Worm (Caenorhabditis elegans) whole organism, young adult: ENCODE data around the gene cyp-33C3.

Experiments used
- B0035.1 ChIP-seq: sonication (generic microtip); optimal IDR thresholded peaks from 2 replicates; lab custom pipeline; 2016; ENCODE audit warnings: missing genetic modification characterization, mild to moderate bottlenecking, missing compliant biosample characterization, missing genotype, missing genetic modification reagents
- B0261.1 ChIP-seq: sonication (generic microtip); optimal IDR thresholded peaks from 2 replicates; lab custom pipeline; 2016; ENCODE audit warnings: mild to moderate bottlenecking, missing genetic modification characterization, moderate library complexity, missing compliant biosample characterization
- C17E4.6 ChIP-seq: fragments of 200-800 bp; sonication (Bioruptor generic); IDR thresholded peaks from 2 replicates; pipeline ENCODE4 v1.3.6; 2022; ENCODE audit warnings: missing genetic modification reagents, missing genetic modification characterization, missing compliant biosample characterization
- F23B12.7 ChIP-seq: sonication (generic microtip); optimal IDR thresholded peaks from 2 replicates; lab custom pipeline; 2017; ENCODE audit warnings: missing genetic modification characterization, mild to moderate bottlenecking, missing compliant biosample characterization, antibody characterized with exemption, moderate library complexity; ENCODE audit not compliant: insufficient read depth
- F37B4.10 ChIP-seq: fragments of 200-800 bp; sonication (Bioruptor generic); IDR thresholded peaks from 2 replicates; pipeline ENCODE4 v1.3.6; 2022; ENCODE audit warnings: missing genetic modification characterization, missing compliant biosample characterization
- F52B5.7 ChIP-seq: sonication (generic microtip); optimal IDR thresholded peaks from 2 replicates; lab custom pipeline; 2016; ENCODE audit warnings: mild to moderate bottlenecking, missing genetic modification characterization, missing compliant biosample characterization
- K12H6.12 ChIP-seq: fragments of 200-800 bp; sonication (Bioruptor generic); optimal IDR thresholded peaks from 2 replicates; lab custom pipeline; 2018; ENCODE audit warnings: mild to moderate bottlenecking, missing genetic modification characterization, missing compliant biosample characterization
- T07F8.4 ChIP-seq: sonication (generic microtip); optimal IDR thresholded peaks from 2 replicates; lab custom pipeline; 2016; ENCODE audit warnings: mild to moderate bottlenecking, missing genetic modification characterization, moderate library complexity, missing compliant biosample characterization
- Y53F4B.3 ChIP-seq: fragments of 200-800 bp; sonication (Bioruptor generic); IDR thresholded peaks from 2 replicates; pipeline ENCODE4 v1.3.6; 2022; ENCODE audit warnings: missing genetic modification reagents, missing genetic modification characterization, missing compliant biosample characterization
- Y67H2A.10 ChIP-seq: fragments of 200-800 bp; sonication (Bioruptor generic); conservative IDR thresholded peaks from 2 replicates; pipeline ENCODE4 v1.3.6; 2022; ENCODE audit warnings: missing genetic modification reagents, missing genetic modification characterization, missing compliant biosample characterization
- Y79H2A.3 ChIP-seq: fragments of 200-800 bp; sonication (Bioruptor generic); conservative IDR thresholded peaks from 2 replicates; pipeline ENCODE4 v1.3.6; 2022; ENCODE audit warnings: missing genetic modification reagents, missing genetic modification characterization, missing compliant biosample characterization
- attf-5 ChIP-seq: fragments of 200-800 bp; sonication (Bioruptor generic); optimal IDR thresholded peaks from 2 replicates; lab custom pipeline; 2018; ENCODE audit warnings: mild to moderate bottlenecking, missing genetic modification characterization, missing compliant biosample characterization
- bed-1 ChIP-seq: fragments of 200-800 bp; sonication (Bioruptor generic); IDR thresholded peaks from 2 replicates; pipeline ENCODE4 v1.3.6; 2022; ENCODE audit warnings: missing genetic modification reagents, missing genetic modification characterization, missing compliant biosample characterization
- cebp-1 ChIP-seq, 2 experiments: fragments of 200-800 bp in 1 of 2; sonication (Bioruptor generic) in 1 of 2; sonication (generic microtip) in 1 of 2; IDR thresholded peaks in 1 of 2; optimal IDR thresholded peaks in 1 of 2; 2 replicates each; pipeline versions ENCODE4 v1.3.6 to Lab custom; 2017 to 2022; ENCODE audit warnings: missing compliant biosample characterization in 2 of 2, missing genetic modification characterization in 2 of 2, mild to moderate bottlenecking in 1 of 2, missing genetic modification reagents in 1 of 2, moderate library complexity in 1 of 2
- ceh-100 ChIP-seq: fragments of 200-800 bp; sonication (Bioruptor generic); IDR thresholded peaks from 2 replicates; pipeline ENCODE4 v1.3.6; 2022; ENCODE audit warnings: missing genetic modification reagents, missing genetic modification characterization, missing compliant biosample characterization
- ceh-27 ChIP-seq: fragments of 200-800 bp; sonication (Bioruptor generic); optimal IDR thresholded peaks from 2 replicates; lab custom pipeline; 2018; ENCODE audit warnings: mild to moderate bottlenecking, missing genetic modification characterization, moderate library complexity, missing compliant biosample characterization
- efl-1 ChIP-seq: fragments of 150-350 bp; optimal IDR thresholded peaks from 2 replicates; lab custom pipeline; 2014; ENCODE audit warnings: missing biosample characterization, missing genetic modification reagents, missing genetic modification characterization
- egl-44 ChIP-seq: fragments of 200-800 bp; sonication (Bioruptor generic); IDR thresholded peaks from 2 replicates; pipeline ENCODE4 v1.3.6; 2022; ENCODE audit warnings: missing genetic modification reagents, missing genetic modification characterization, missing compliant biosample characterization
- egrh-3 ChIP-seq: fragments of 200-800 bp; sonication (Bioruptor generic); IDR thresholded peaks from 2 replicates; pipeline ENCODE4 v1.3.6; 2022; ENCODE audit warnings: missing genetic modification reagents, missing genetic modification characterization, missing compliant biosample characterization
- hmg-1.2 ChIP-seq: fragments of 200-800 bp; sonication (Bioruptor generic); IDR thresholded peaks from 2 replicates; pipeline ENCODE4 v1.3.6; 2022; ENCODE audit warnings: missing genetic modification reagents, missing genetic modification characterization, missing compliant biosample characterization
- hmg-20 ChIP-seq: fragments of 200-800 bp; sonication (Bioruptor generic); IDR thresholded peaks from 2 replicates; pipeline ENCODE4 v1.3.6; 2022; ENCODE audit warnings: missing genetic modification reagents, missing genetic modification characterization, missing compliant biosample characterization
- hsf-1 ChIP-seq: fragments of 200-800 bp; sonication (Bioruptor generic); IDR thresholded peaks from 2 replicates; pipeline ENCODE4 v1.3.6; 2022; ENCODE audit warnings: missing genetic modification reagents, missing genetic modification characterization, missing compliant biosample characterization
- let-526 ChIP-seq: fragments of 200-800 bp; sonication (Bioruptor generic); IDR thresholded peaks from 2 replicates; pipeline ENCODE4 v1.3.6; 2022; ENCODE audit warnings: missing genetic modification reagents, missing genetic modification characterization, missing compliant biosample characterization
- lir-1 ChIP-seq: fragments of 200-800 bp; sonication (Bioruptor generic); conservative IDR thresholded peaks from 2 replicates; pipeline ENCODE4 v1.3.6; 2022; ENCODE audit warnings: missing genetic modification reagents, missing genetic modification characterization, missing compliant biosample characterization
- madf-8 ChIP-seq: fragments of 200-800 bp; sonication (Bioruptor generic); conservative IDR thresholded peaks from 2 replicates; pipeline ENCODE4 v1.3.6; 2022; ENCODE audit warnings: missing genetic modification reagents, missing genetic modification characterization, missing compliant biosample characterization
- mcd-1 ChIP-seq: fragments of 200-800 bp; sonication (Bioruptor generic); IDR thresholded peaks from 2 replicates; pipeline ENCODE4 v1.3.6; 2022; ENCODE audit warnings: missing genetic modification reagents, missing genetic modification characterization, missing compliant biosample characterization
- mel-28 ChIP-seq: sonication (generic microtip); optimal IDR thresholded peaks from 2 replicates; lab custom pipeline; 2016; ENCODE audit warnings: borderline replicate concordance, mild to moderate bottlenecking, missing genetic modification characterization, missing compliant biosample characterization
- nhr-179 ChIP-seq: sonication (generic microtip); optimal IDR thresholded peaks from 2 replicates; lab custom pipeline; 2016; ENCODE audit warnings: mild to moderate bottlenecking, missing genetic modification characterization, missing compliant biosample characterization
- nhr-80 ChIP-seq: sonication (generic microtip); optimal IDR thresholded peaks from 2 replicates; lab custom pipeline; 2016; ENCODE audit warnings: missing genetic modification characterization, missing compliant biosample characterization
- rec-8 ChIP-seq, 2 experiments: sonication (generic microtip); optimal IDR thresholded peaks; 2 replicates each; lab custom pipeline; 2016; ENCODE audit warnings: mild to moderate bottlenecking in 2 of 2, missing genetic modification characterization in 2 of 2, missing genetic modification reagents in 2 of 2, missing genotype in 2 of 2, missing biosample characterization in 1 of 2, missing compliant biosample characterization in 1 of 2, moderate library complexity in 1 of 2
- rpc-1 ChIP-seq, 2 experiments: fragments of 150-350 bp in 1 of 2; sonication (generic microtip) in 1 of 2; optimal IDR thresholded peaks; 2 replicates each; lab custom pipeline; 2014 to 2018; ENCODE audit warnings: missing biosample characterization in 1 of 2, missing genetic modification characterization in 1 of 2, missing genetic modification reagents in 1 of 2, missing genotype in 1 of 2
- tlf-1 ChIP-seq: fragments of 200-800 bp; sonication (Bioruptor generic); optimal IDR thresholded peaks from 2 replicates; lab custom pipeline; 2018; ENCODE audit warnings: mild to moderate bottlenecking, missing genetic modification characterization, missing compliant biosample characterization
- unc-130 ChIP-seq: sonication (generic microtip); optimal IDR thresholded peaks from 2 replicates; lab custom pipeline; 2016; ENCODE audit warnings: missing genetic modification reagents, missing genetic modification characterization, missing compliant biosample characterization
- ztf-18 ChIP-seq: sonication (generic microtip); optimal IDR thresholded peaks from 2 replicates; lab custom pipeline; 2016; ENCODE audit warnings: missing genotype, mild to moderate bottlenecking, missing genetic modification characterization, missing compliant biosample characterization
- ztf-25 ChIP-seq: fragments of 200-800 bp; sonication (Bioruptor generic); IDR thresholded peaks from 2 replicates; pipeline ENCODE4 v1.3.6; 2022; ENCODE audit warnings: missing genetic modification reagents, missing genetic modification characterization, missing compliant biosample characterization
- ztf-3 ChIP-seq: fragments of 200-800 bp; sonication (Bioruptor generic); optimal IDR thresholded peaks from 2 replicates; lab custom pipeline; 2018; ENCODE audit warnings: mild to moderate bottlenecking, missing genetic modification characterization, missing compliant biosample characterization
- ztf-6 ChIP-seq: fragments of 200-800 bp; sonication (Bioruptor generic); IDR thresholded peaks from 2 replicates; pipeline ENCODE4 v1.3.6; 2022; ENCODE audit warnings: missing genetic modification reagents, missing genetic modification characterization, missing compliant biosample characterization

Gene cyp-33C3

DNA sequence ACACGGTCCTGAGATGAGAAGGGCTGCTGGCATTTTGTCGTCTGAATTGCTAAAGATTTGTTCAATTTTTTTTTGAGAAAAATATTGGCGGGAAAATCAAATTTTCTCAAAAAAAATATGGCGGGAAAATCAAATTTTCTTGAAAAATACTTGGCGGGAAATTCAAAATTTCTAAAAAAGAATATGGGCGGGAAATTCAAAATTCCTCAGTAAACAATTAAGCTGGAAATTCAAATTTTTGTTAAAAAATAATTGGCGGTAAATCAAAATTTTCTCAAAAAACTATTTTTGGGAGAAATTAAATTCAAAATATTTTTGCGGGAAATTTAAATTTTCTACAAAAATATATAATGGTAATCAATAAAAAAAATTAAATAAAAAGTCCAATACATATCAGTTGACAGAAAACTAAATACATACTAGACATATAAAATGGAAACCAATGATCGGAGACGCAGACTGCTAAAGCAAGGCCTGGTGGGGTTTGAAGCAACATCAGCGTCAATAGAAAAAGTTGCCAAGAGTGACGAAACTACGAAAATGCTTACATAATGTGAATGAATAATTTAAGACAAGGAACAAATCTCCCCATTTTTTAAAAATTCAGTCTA is 28.0 kb upstream of the cyp-33C3 start, which contains the start of gene nhr-184:
Gene nhr-184, minus strand, starts transcription at position 51 of the 611 bp plus-strand sequence.
- peak; percentile 36; the same call in 1 of the 2 replicates for TF ChIP-seq hmg-1.2 (GFP tag; lab: Robert Waterston, UW)
- no peak for TF ChIP-seq ztf-3 (GFP tag; lab: Kevin White, UChicago)
- no peak for TF ChIP-seq cebp-1 (GFP tag; IDR thresholded peaks at IDR 0.05; lab: Robert Waterston, UW)
- peak; percentile 52 for TF ChIP-seq cebp-1 (tag; optimal IDR thresholded peaks at IDR 0.05; lab: Kevin White, UChicago)
- no peak for TF ChIP-seq unc-130 (GFP tag; lab: Kevin White, UChicago)
- peak; percentile 8 for TF ChIP-seq attf-5 (GFP tag; lab: Kevin White, UChicago)
- TF ChIP-seq egl-44 (GFP tag; lab: Robert Waterston, UW), result no peak
- TF ChIP-seq nhr-80, result peak; percentile 7
- no peak for TF ChIP-seq efl-1
- TF ChIP-seq K12H6.12, result no peak

DNA sequence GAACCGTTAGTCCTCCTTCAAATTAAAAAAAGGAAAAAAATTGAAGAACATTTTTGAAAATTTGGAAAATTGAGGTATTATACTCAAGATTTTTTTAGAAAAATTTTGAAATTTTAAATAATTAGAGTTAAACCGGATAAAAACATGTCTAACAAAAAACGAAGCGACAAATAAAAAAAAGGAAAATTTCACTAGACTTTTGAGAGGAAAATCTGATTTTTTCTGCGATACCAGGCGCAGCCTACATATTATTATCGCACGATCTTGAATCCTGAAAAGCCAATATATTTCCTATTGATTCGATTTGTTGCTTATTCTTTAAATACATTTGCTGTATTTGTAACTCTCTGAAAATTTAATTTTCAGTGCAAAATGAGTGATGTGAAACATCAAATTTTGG is 27.2 kb upstream of the cyp-33C3 start, which contains the start of gene nstp-8:
Gene nstp-8, plus strand, starts transcription at position 301 of the 400 bp plus-strand sequence.
- no peak for TF ChIP-seq hmg-20 (GFP tag; lab: Robert Waterston, UW)
- no peak for TF ChIP-seq mcd-1
- no peak for TF ChIP-seq ztf-6 (GFP tag; lab: Robert Waterston, UW)
- TF ChIP-seq let-526 (GFP tag; lab: Robert Waterston, UW), result no peak
- TF ChIP-seq ceh-100 (GFP tag; lab: Robert Waterston, UW), result no peak
- TF ChIP-seq Y67H2A.10 (GFP tag; lab: Robert Waterston, UW), result no peak
- TF ChIP-seq Y79H2A.3 (GFP tag; lab: Robert Waterston, UW), result no peak
- TF ChIP-seq lir-1 (GFP tag; lab: Robert Waterston, UW), result no peak
- TF ChIP-seq K12H6.12, result no peak
- TF ChIP-seq rec-8 (tag; optimal IDR thresholded peaks at IDR 0.05; lab: Kevin White, UChicago), result no peak
- no peak for TF ChIP-seq B0261.1 (tag; lab: Kevin White, UChicago)
- no peak for TF ChIP-seq B0035.1
- no peak for TF ChIP-seq cebp-1 (GFP tag; IDR thresholded peaks at IDR 0.05; lab: Robert Waterston, UW)
- no peak for TF ChIP-seq cebp-1 (tag; optimal IDR thresholded peaks at IDR 0.05; lab: Kevin White, UChicago)
- no peak for TF ChIP-seq T07F8.4
- TF ChIP-seq egrh-3, result no peak
- no peak for TF ChIP-seq nhr-179 (tag; lab: Kevin White, UChicago)
- no peak for TF ChIP-seq tlf-1 (GFP tag; lab: Kevin White, UChicago)
- no peak for TF ChIP-seq F23B12.7
- TF ChIP-seq C17E4.6 (GFP tag; lab: Robert Waterston, UW), result no peak
- TF ChIP-seq madf-8 (GFP tag; lab: Robert Waterston, UW), result no peak

DNA sequence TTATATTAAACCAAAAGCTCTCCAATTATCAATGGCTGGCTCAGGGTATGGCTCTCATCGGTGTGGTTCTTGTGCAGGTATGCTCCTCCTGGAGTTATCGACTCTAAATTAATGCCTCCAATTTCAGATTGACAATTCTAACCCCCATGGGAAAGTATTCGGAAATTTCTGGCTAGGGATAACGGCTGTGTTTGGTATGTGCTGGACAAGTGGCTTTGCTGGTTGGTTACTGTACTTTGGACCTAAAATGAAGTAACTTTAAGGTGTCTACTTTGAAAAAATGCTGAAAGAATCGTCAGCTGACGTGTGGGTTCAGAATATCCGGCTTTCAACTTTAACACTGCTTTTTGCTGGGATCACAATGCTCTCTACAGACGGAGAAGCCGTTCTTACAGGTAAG is 25.7 kb upstream of the cyp-33C3 start:
- no peak for TF ChIP-seq mel-28 (tag; lab: Kevin White, UChicago)
- no peak for TF ChIP-seq B0261.1 (tag; lab: Kevin White, UChicago)
- no peak for TF ChIP-seq rpc-1 (optimal IDR thresholded peaks at IDR 0.05; lab: Kevin White, UChicago)
- TF ChIP-seq rpc-1 (tag; optimal IDR thresholded peaks at IDR 0.05; lab: Kevin White, UChicago), result no peak
- no peak for TF ChIP-seq F37B4.10
- no peak for TF ChIP-seq hsf-1 (GFP tag; lab: Robert Waterston, UW)

DNA sequence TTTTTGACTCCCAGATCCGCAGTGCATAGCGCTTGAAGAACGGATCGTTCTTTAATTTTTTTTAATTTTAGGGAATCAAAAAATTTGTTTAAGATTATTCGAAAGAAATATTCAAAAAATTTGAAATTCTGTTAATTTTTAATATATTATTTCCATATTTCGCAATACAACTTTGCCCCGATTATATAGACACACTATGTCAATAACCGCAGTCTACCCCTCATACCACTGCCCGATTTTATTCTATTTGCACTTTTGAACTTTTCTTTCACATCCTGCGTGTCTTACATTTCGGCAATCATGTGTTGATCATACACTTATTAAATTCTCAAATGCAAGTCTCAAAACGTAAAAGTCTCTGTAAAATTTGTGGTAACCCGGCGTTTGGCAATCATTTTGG is 23.8 kb upstream of the cyp-33C3 start, which contains the start of gene nhr-56:
Gene nhr-56, plus strand, starts transcription at position 202 of the 400 bp plus-strand sequence.
- TF ChIP-seq F52B5.7 (tag; lab: Kevin White, UChicago) (no peak), attf-5 (GFP tag; lab: Kevin White, UChicago) (peak; percentile 91), cebp-1 (GFP tag; IDR thresholded peaks at IDR 0.05; lab: Robert Waterston, UW) (peak; percentile 94), cebp-1 (tag; optimal IDR thresholded peaks at IDR 0.05; lab: Kevin White, UChicago) (peak; percentile 98), ztf-18 (no peak), bed-1 (GFP tag; lab: Robert Waterston, UW) (no peak), ceh-27 (GFP tag; lab: Kevin White, UChicago) (peak; percentile 17), hmg-1.2 (GFP tag; lab: Robert Waterston, UW) (peak; percentile 23; the same call in 1 of the 2 replicates), rpc-1 (optimal IDR thresholded peaks at IDR 0.05; lab: Kevin White, UChicago) (no peak), rpc-1 (tag; optimal IDR thresholded peaks at IDR 0.05; lab: Kevin White, UChicago) (no peak), nhr-179 (tag; lab: Kevin White, UChicago) (no peak), F37B4.10 (no peak), ztf-25 (no peak), Y53F4B.3 (GFP tag; lab: Robert Waterston, UW) (no peak), nhr-80 (peak; percentile 68), B0035.1 (no peak)
